Worm (Caenorhabditis elegans) whole organism, late embryonic: ENCODE results near the gene sgcb-1.

Source experiments
- C08G9.2 ChIP-seq: sonication (generic microtip); optimal IDR thresholded peaks from 2 replicates; lab custom pipeline; 2016; ENCODE audit warnings: mild to moderate bottlenecking, missing genetic modification characterization, moderate library complexity, missing compliant biosample characterization
- K02D7.2 ChIP-seq: sonication (generic microtip); optimal IDR thresholded peaks from 2 replicates; lab custom pipeline; 2017; ENCODE audit warnings: mild to moderate bottlenecking, missing genetic modification characterization, missing compliant biosample characterization
- K09A11.1 ChIP-seq: sonication (generic microtip); optimal IDR thresholded peaks from 2 replicates; lab custom pipeline; 2017; ENCODE audit warnings: antibody characterized with exemption, mild to moderate bottlenecking, missing genetic modification characterization, missing compliant biosample characterization; ENCODE audit not compliant: insufficient read depth
- ceh-2 ChIP-seq: sonication (generic microtip); optimal IDR thresholded peaks from 2 replicates; lab custom pipeline; 2016; ENCODE audit warnings: missing genotype, missing genetic modification characterization, missing compliant biosample characterization
- ceh-22 ChIP-seq: sonication (generic microtip); optimal IDR thresholded peaks from 2 replicates; lab custom pipeline; 2017; ENCODE audit warnings: missing biosample characterization, missing genetic modification characterization
- ceh-30 ChIP-seq: fragments of 150-350 bp; optimal IDR thresholded peaks from 2 replicates; lab custom pipeline; 2014; ENCODE audit warnings: missing biosample characterization, missing genetic modification characterization
- ceh-34 ChIP-seq: sonication (generic microtip); optimal IDR thresholded peaks from 2 replicates; lab custom pipeline; 2016; ENCODE audit warnings: mild to moderate bottlenecking, missing genetic modification characterization, missing compliant biosample characterization
- ceh-45 ChIP-seq: fragments of 200-800 bp; sonication (Bioruptor generic); IDR thresholded peaks from 2 replicates; pipeline ENCODE4 v1.3.6; 2022; ENCODE audit warnings: missing genetic modification reagents, missing genetic modification characterization, missing compliant biosample characterization
- ceh-48 ChIP-seq: sonication (generic microtip); optimal IDR thresholded peaks from 2 replicates; lab custom pipeline; 2016; ENCODE audit warnings: missing genetic modification characterization, inconsistent platforms, missing compliant biosample characterization
- ceh-6 ChIP-seq: fragments of 200-800 bp; sonication (Bioruptor generic); optimal IDR thresholded peaks from 2 replicates; lab custom pipeline; 2018; ENCODE audit warnings: mild to moderate bottlenecking, missing genetic modification characterization, missing compliant biosample characterization
- ceh-9 ChIP-seq: sonication (generic microtip); optimal IDR thresholded peaks from 2 replicates; lab custom pipeline; 2016; ENCODE audit warnings: mild to moderate bottlenecking, missing genetic modification characterization, inconsistent platforms, missing compliant biosample characterization
- dmd-4 ChIP-seq: sonication (generic microtip); optimal IDR thresholded peaks from 2 replicates; lab custom pipeline; 2016; ENCODE audit warnings: borderline replicate concordance, missing genetic modification characterization, missing compliant biosample characterization
- elt-2 ChIP-seq: sonication (generic microtip); optimal IDR thresholded peaks from 2 replicates; lab custom pipeline; 2016; ENCODE audit warnings: missing genetic modification reagents, missing genetic modification characterization, missing compliant biosample characterization
- elt-4 ChIP-seq: sonication (generic microtip); optimal IDR thresholded peaks from 2 replicates; lab custom pipeline; 2016; ENCODE audit warnings: missing genetic modification characterization, missing compliant biosample characterization
- ets-4 ChIP-seq: sonication (generic microtip); optimal IDR thresholded peaks from 2 replicates; lab custom pipeline; 2016; ENCODE audit warnings: missing genetic modification characterization, missing compliant biosample characterization
- fax-1 ChIP-seq: sonication (generic microtip); optimal IDR thresholded peaks from 2 replicates; lab custom pipeline; 2016; ENCODE audit warnings: missing genotype, missing genetic modification characterization, missing compliant biosample characterization
- gmeb-2 ChIP-seq: sonication (generic microtip); optimal IDR thresholded peaks from 2 replicates; lab custom pipeline; 2016; ENCODE audit warnings: missing genetic modification characterization, inconsistent platforms, missing compliant biosample characterization
- hlh-30 ChIP-seq: sonication (generic microtip); optimal IDR thresholded peaks from 2 replicates; lab custom pipeline; 2017; ENCODE audit warnings: antibody characterized with exemption, missing genetic modification characterization, missing compliant biosample characterization; ENCODE audit not compliant: insufficient read depth
- hlh-8 ChIP-seq: sonication (generic microtip); optimal IDR thresholded peaks from 2 replicates; lab custom pipeline; 2016; ENCODE audit warnings: missing genotype, missing genetic modification characterization, missing compliant biosample characterization
- lim-6 ChIP-seq: sonication (generic microtip); optimal IDR thresholded peaks from 2 replicates; lab custom pipeline; 2016; ENCODE audit warnings: missing genetic modification characterization, missing compliant biosample characterization
- lin-11 ChIP-seq: fragments of 200-800 bp; sonication (Bioruptor generic); optimal IDR thresholded peaks from 2 replicates; lab custom pipeline; 2018; ENCODE audit warnings: mild to moderate bottlenecking, missing genetic modification characterization, missing compliant biosample characterization
- nfya-1 ChIP-seq: sonication (generic microtip); optimal IDR thresholded peaks from 2 replicates; lab custom pipeline; 2017; ENCODE audit warnings: missing genetic modification characterization, mild to moderate bottlenecking, missing compliant biosample characterization, antibody characterized with exemption, moderate library complexity
- nhr-11 ChIP-seq: fragments of 150-350 bp; optimal IDR thresholded peaks from 2 replicates; lab custom pipeline; 2014; ENCODE audit warnings: missing biosample characterization, missing genetic modification characterization
- pag-3 ChIP-seq: sonication (generic microtip); optimal IDR thresholded peaks from 2 replicates; lab custom pipeline; 2016; ENCODE audit warnings: missing compliant biosample characterization, missing genetic modification characterization, borderline replicate concordance
- pax-1 ChIP-seq: fragments of 150-350 bp; optimal IDR thresholded peaks from 2 replicates; lab custom pipeline; 2014; ENCODE audit warnings: missing biosample characterization, missing genetic modification characterization
- pha-4 ChIP-seq: fragments of 150-350 bp; optimal IDR thresholded peaks from 2 replicates; lab custom pipeline; 2018; ENCODE audit warnings: missing biosample characterization, missing genetic modification reagents, missing genetic modification characterization
- pqm-1 ChIP-seq: sonication (generic microtip); optimal IDR thresholded peaks from 2 replicates; lab custom pipeline; 2016; ENCODE audit warnings: missing genetic modification characterization, missing compliant biosample characterization
- ref-2 ChIP-seq: sonication (generic microtip); optimal IDR thresholded peaks from 2 replicates; lab custom pipeline; 2016; ENCODE audit warnings: missing genetic modification characterization, missing compliant biosample characterization
- rnt-1 ChIP-seq: sonication (generic microtip); optimal IDR thresholded peaks from 2 replicates; lab custom pipeline; 2016; ENCODE audit warnings: missing genetic modification characterization, missing compliant biosample characterization
- sdc-2 ChIP-seq: sonication (generic microtip); optimal IDR thresholded peaks from 2 replicates; lab custom pipeline; 2016; ENCODE audit warnings: missing genotype, missing genetic modification characterization, missing compliant biosample characterization
- sox-4 ChIP-seq: sonication (generic microtip); optimal IDR thresholded peaks from 2 replicates; lab custom pipeline; 2017; ENCODE audit warnings: mild to moderate bottlenecking, missing genetic modification characterization, inconsistent platforms, missing compliant biosample characterization
- syd-9 ChIP-seq: sonication (generic microtip); optimal IDR thresholded peaks from 2 replicates; lab custom pipeline; 2016; ENCODE audit warnings: mild to moderate bottlenecking, missing genetic modification characterization, moderate library complexity, missing compliant biosample characterization
- tbx-7 ChIP-seq: sonication (generic microtip); optimal IDR thresholded peaks from 2 replicates; lab custom pipeline; 2016; ENCODE audit warnings: missing genotype, missing genetic modification characterization, missing compliant biosample characterization
- unc-3 ChIP-seq, 2 experiments: fragments of 200-800 bp in 1 of 2; sonication (Bioruptor generic) in 1 of 2; sonication (generic microtip) in 1 of 2; conservative IDR thresholded peaks in 1 of 2; optimal IDR thresholded peaks in 1 of 2; 2 replicates each; pipeline versions ENCODE4 v1.3.6 to Lab custom; 2016 to 2022; ENCODE audit warnings: missing compliant biosample characterization in 2 of 2, missing genetic modification characterization in 2 of 2, missing genetic modification reagents in 1 of 2
- unc-42 ChIP-seq: sonication (generic microtip); optimal IDR thresholded peaks from 2 replicates; lab custom pipeline; 2016; ENCODE audit warnings: missing genotype, missing genetic modification characterization, missing compliant biosample characterization
- unc-55 ChIP-seq: sonication (generic microtip); optimal IDR thresholded peaks from 2 replicates; lab custom pipeline; 2017; ENCODE audit warnings: missing biosample characterization, missing genetic modification reagents, missing genetic modification characterization
- unc-86 ChIP-seq: sonication (generic microtip); optimal IDR thresholded peaks from 2 replicates; lab custom pipeline; 2016; ENCODE audit warnings: missing genetic modification characterization, missing compliant biosample characterization
- ztf-16 ChIP-seq: sonication (generic microtip); optimal IDR thresholded peaks from 2 replicates; lab custom pipeline; 2017; ENCODE audit warnings: missing genetic modification characterization, missing compliant biosample characterization

The sgcb-1 gene

ce11 chrII:307154-307553 lies 18.9 kb upstream of the sgcb-1 start, which contains the start of gene K01A2.4:
TSS of gene K01A2.4 (plus strand) at chrII:307454.
- TF ChIP-seq ceh-9 (tag; lab: Kevin White, UChicago) (no peak), K02D7.2 (no peak), unc-42 (no peak), C08G9.2 (tag; lab: Kevin White, UChicago) (no peak), nfya-1 (no peak), sox-4 (tag; lab: Kevin White, UChicago) (no peak), ceh-34 (tag; lab: Kevin White, UChicago) (no peak), ceh-22 (tag; lab: Kevin White, UChicago) (no peak), elt-2 (tag; lab: Kevin White, UChicago) (no peak), ztf-16 (tag; lab: Kevin White, UChicago) (no peak), gmeb-2 (tag; lab: Kevin White, UChicago) (no peak), fax-1 (no peak), nhr-11 (tag; lab: Kevin White, UChicago) (no peak)

ce11 chrII:312110-312509 lies 14.0 kb upstream of the sgcb-1 start, which contains the start of gene mps-2:
TSS of gene mps-2 (minus strand) at chrII:312210.
- TF ChIP-seq unc-55 (GFP tag; lab: Kevin White, UChicago): peak; percentile 9

- TF ChIP-seq fax-1 (no peak), unc-3 (GFP tag; conservative IDR thresholded peaks at IDR 0.05; lab: Robert Waterston, UW) (no peak), unc-3 (tag; optimal IDR thresholded peaks at IDR 0.05; lab: Kevin White, UChicago) (no peak), syd-9 (no peak), pha-4 (tag; lab: Kevin White, UChicago) (no peak), nfya-1 (no peak), K02D7.2 (no peak), lin-11 (tag; lab: Kevin White, UChicago) (no peak), hlh-30 (tag; lab: Kevin White, UChicago) (no peak), ref-2 (tag; lab: Kevin White, UChicago) (peak; percentile 18), pax-1 (no peak), hlh-8 (tag; lab: Kevin White, UChicago) (no peak), gmeb-2 (tag; lab: Kevin White, UChicago) (no peak), ceh-2 (tag; lab: Kevin White, UChicago) (no peak), elt-2 (tag; lab: Kevin White, UChicago) (peak; percentile 66), ceh-22 (tag; lab: Kevin White, UChicago) (no peak), ceh-6 (GFP tag; lab: Kevin White, UChicago) (no peak), elt-4 (tag; lab: Kevin White, UChicago) (no peak), ceh-30 (no peak), tbx-7 (no peak), unc-55 (GFP tag; lab: Kevin White, UChicago) (peak; percentile 65), ceh-45 (no peak), rnt-1 (tag; lab: Kevin White, UChicago) (peak; percentile 15), K09A11.1 (tag; lab: Kevin White, UChicago) (no peak), sdc-2 (tag; lab: Kevin White, UChicago) (no peak), C08G9.2 (tag; lab: Kevin White, UChicago) (no peak), lim-6 (tag; lab: Kevin White, UChicago) (no peak), ceh-9 (tag; lab: Kevin White, UChicago) (no peak), pag-3 (tag; lab: Kevin White, UChicago) (no peak), sox-4 (tag; lab: Kevin White, UChicago) (no peak)
These were observed 12.6 kb upstream of the sgcb-1 start for ce11 chrII:313540-313939.

ce11 chrII:319459-319858 lies 6.6 kb upstream of the sgcb-1 start, which contains the start of gene far-7:
TSS of gene far-7 (plus strand) at chrII:319789.
- TF ChIP-seq elt-4 (tag; lab: Kevin White, UChicago) (no peak), ztf-16 (tag; lab: Kevin White, UChicago) (no peak), unc-86 (tag; lab: Kevin White, UChicago) (no peak), dmd-4 (no peak), K09A11.1 (tag; lab: Kevin White, UChicago) (no peak), ets-4 (tag; lab: Kevin White, UChicago) (no peak), ceh-48 (tag; lab: Kevin White, UChicago) (no peak), pqm-1 (tag; lab: Kevin White, UChicago) (no peak), hlh-30 (tag; lab: Kevin White, UChicago) (no peak)
- TF ChIP-seq, all 69 proteins: peak for 0
